Worm (Caenorhabditis elegans) whole organism, L3 larva: ENCODE measurements around the gene rpl-3.

Experiments used
- R02D3.7 ChIP-seq: fragments of 150-350 bp; optimal IDR thresholded peaks from 2 replicates; lab custom pipeline; 2014; ENCODE audit warnings: missing biosample characterization, missing genetic modification characterization
- ZK546.5 ChIP-seq: sonication (generic microtip); optimal IDR thresholded peaks from 2 replicates; lab custom pipeline; 2017; ENCODE audit warnings: missing biosample characterization, missing genetic modification characterization
- aly-2 ChIP-seq: fragments of 150-350 bp; optimal IDR thresholded peaks from 2 replicates; lab custom pipeline; 2014; ENCODE audit warnings: missing biosample characterization, missing genetic modification characterization
- ama-1 ChIP-seq: fragments of 150-350 bp; optimal IDR thresholded peaks from 2 replicates; lab custom pipeline; 2018
- ceh-16 ChIP-seq: sonication (generic microtip); optimal IDR thresholded peaks from 2 replicates; lab custom pipeline; 2017; ENCODE audit warnings: missing biosample characterization, missing genetic modification characterization
- ceh-28 ChIP-seq: fragments of 150-350 bp; optimal IDR thresholded peaks from 2 replicates; lab custom pipeline; 2014; ENCODE audit warnings: missing biosample characterization, missing genetic modification reagents, missing genetic modification characterization
- ceh-82 ChIP-seq: fragments of 150-350 bp; optimal IDR thresholded peaks from 2 replicates; lab custom pipeline; 2014; ENCODE audit warnings: missing biosample characterization, missing genetic modification characterization
- ceh-9 ChIP-seq: sonication (generic microtip); optimal IDR thresholded peaks from 2 replicates; lab custom pipeline; 2018; ENCODE audit warnings: missing biosample characterization, missing genetic modification characterization
- daf-12 ChIP-seq: fragments of 150-350 bp; optimal IDR thresholded peaks from 2 replicates; lab custom pipeline; 2014; ENCODE audit warnings: missing biosample characterization, missing genetic modification reagents, missing genetic modification characterization
- egl-27 ChIP-seq: sonication (generic microtip); optimal IDR thresholded peaks from 4 replicates; lab custom pipeline; 2017; ENCODE audit warnings: missing biosample characterization, missing genetic modification reagents, missing genetic modification characterization
- egl-5 ChIP-seq: fragments of 150-350 bp; optimal IDR thresholded peaks from 2 replicates; lab custom pipeline; 2017; ENCODE audit warnings: missing biosample characterization, missing genetic modification reagents, missing genetic modification characterization, inconsistent platforms
- elt-1 ChIP-seq: fragments of 150-350 bp; optimal IDR thresholded peaks from 2 replicates; lab custom pipeline; 2014; ENCODE audit warnings: missing biosample characterization, missing genetic modification characterization
- elt-2 ChIP-seq: sonication (generic microtip); optimal IDR thresholded peaks from 2 replicates; lab custom pipeline; 2016; ENCODE audit warnings: missing genetic modification reagents, mild to moderate bottlenecking, missing genetic modification characterization, missing compliant biosample characterization
- elt-3 ChIP-seq, 3 experiments: fragments of 150-350 bp in 1 of 3; sonication (generic microtip) in 2 of 3; optimal IDR thresholded peaks; 2 replicates in 2 of 3; 4 replicates in 1 of 3; lab custom pipeline; 2014 to 2017; ENCODE audit warnings: missing biosample characterization in 3 of 3, missing genetic modification characterization in 3 of 3
- eor-1 ChIP-seq, 2 experiments: fragments of 150-350 bp; optimal IDR thresholded peaks; 2 replicates each; lab custom pipeline; 2014 to 2018; ENCODE audit warnings: missing biosample characterization in 2 of 2, missing genetic modification characterization in 2 of 2
- fkh-10 ChIP-seq: sonication (generic microtip); optimal IDR thresholded peaks from 2 replicates; lab custom pipeline; 2017; ENCODE audit warnings: missing biosample characterization, missing genetic modification reagents, missing genetic modification characterization
- fkh-2 ChIP-seq: fragments of 150-350 bp; optimal IDR thresholded peaks from 2 replicates; lab custom pipeline; 2014; ENCODE audit warnings: missing biosample characterization, missing genetic modification reagents, missing genetic modification characterization
- fos-1 ChIP-seq: fragments of 150-350 bp; optimal IDR thresholded peaks from 2 replicates; lab custom pipeline; 2014; ENCODE audit warnings: missing biosample characterization, missing genetic modification characterization
- hmg-11 ChIP-seq: sonication (generic microtip); optimal IDR thresholded peaks from 2 replicates; lab custom pipeline; 2016; ENCODE audit warnings: missing genetic modification characterization, missing compliant biosample characterization
- jun-1 ChIP-seq: fragments of 150-350 bp; optimal IDR thresholded peaks from 2 replicates; lab custom pipeline; 2014; ENCODE audit warnings: missing biosample characterization, missing genetic modification reagents, missing genetic modification characterization
- lin-15B ChIP-seq: fragments of 150-350 bp; optimal IDR thresholded peaks from 2 replicates; lab custom pipeline; 2014; ENCODE audit warnings: missing biosample characterization, missing genetic modification characterization
- lin-39 ChIP-seq: fragments of 150-350 bp; optimal IDR thresholded peaks from 2 replicates; lab custom pipeline; 2018; ENCODE audit warnings: missing biosample characterization, missing genetic modification reagents, missing genetic modification characterization
- lsy-12 ChIP-seq: sonication (generic microtip); optimal IDR thresholded peaks from 2 replicates; lab custom pipeline; 2016; ENCODE audit warnings: mild to moderate bottlenecking, missing genetic modification characterization, missing compliant biosample characterization
- mdl-1 ChIP-seq: fragments of 150-350 bp; optimal IDR thresholded peaks from 2 replicates; lab custom pipeline; 2014; ENCODE audit warnings: missing biosample characterization, missing genetic modification characterization
- mml-1 ChIP-seq: fragments of 150-350 bp; sonication (generic microtip); optimal IDR thresholded peaks from 3 replicates; lab custom pipeline; 2014; ENCODE audit warnings: missing biosample characterization, missing genetic modification characterization
- nfya-1 ChIP-seq: sonication (generic microtip); optimal IDR thresholded peaks from 2 replicates; lab custom pipeline; 2017; ENCODE audit warnings: missing genetic modification characterization, mild to moderate bottlenecking, missing compliant biosample characterization, antibody characterized with exemption, moderate library complexity; ENCODE audit not compliant: insufficient read depth
- nhr-11 ChIP-seq: fragments of 150-350 bp; optimal IDR thresholded peaks from 2 replicates; lab custom pipeline; 2014; ENCODE audit warnings: missing biosample characterization, missing genetic modification characterization
- nhr-23 ChIP-seq: fragments of 150-350 bp; optimal IDR thresholded peaks from 2 replicates; lab custom pipeline; 2014; ENCODE audit warnings: missing biosample characterization, missing genetic modification reagents, missing genetic modification characterization
- nhr-237 ChIP-seq: fragments of 150-350 bp; optimal IDR thresholded peaks from 2 replicates; lab custom pipeline; 2014; ENCODE audit warnings: missing biosample characterization, missing genetic modification characterization
- nhr-25 ChIP-seq: sonication (generic microtip); optimal IDR thresholded peaks from 2 replicates; lab custom pipeline; 2017; ENCODE audit warnings: missing biosample characterization, missing genetic modification characterization
- nhr-28 ChIP-seq: fragments of 150-350 bp; optimal IDR thresholded peaks from 2 replicates; lab custom pipeline; 2014; ENCODE audit warnings: missing biosample characterization, missing genetic modification characterization
- nhr-43 ChIP-seq: sonication (generic microtip); optimal IDR thresholded peaks from 2 replicates; lab custom pipeline; 2016; ENCODE audit warnings: mild to moderate bottlenecking, missing genetic modification characterization, missing compliant biosample characterization; ENCODE audit not compliant: poor library complexity, severe bottlenecking
- nhr-67 ChIP-seq: fragments of 150-350 bp; optimal IDR thresholded peaks from 2 replicates; lab custom pipeline; 2014; ENCODE audit warnings: missing biosample characterization, missing genetic modification characterization
- nhr-76 ChIP-seq: fragments of 150-350 bp; sonication (generic microtip); optimal IDR thresholded peaks from 5 replicates; lab custom pipeline; 2014; ENCODE audit warnings: missing biosample characterization, missing genetic modification characterization
- nhr-77 ChIP-seq: fragments of 150-350 bp; optimal IDR thresholded peaks from 2 replicates; lab custom pipeline; 2014; ENCODE audit warnings: missing biosample characterization, missing genetic modification characterization
- pha-4 ChIP-seq: fragments of 150-350 bp; optimal IDR thresholded peaks from 2 replicates; lab custom pipeline; 2014; ENCODE audit warnings: missing biosample characterization, missing genetic modification reagents, missing genetic modification characterization
- pqm-1 ChIP-seq: fragments of 150-350 bp; optimal IDR thresholded peaks from 2 replicates; lab custom pipeline; 2017; ENCODE audit warnings: missing biosample characterization, missing genetic modification characterization, inconsistent platforms
- sea-2 ChIP-seq: fragments of 150-350 bp; sonication (generic microtip); optimal IDR thresholded peaks from 4 replicates; lab custom pipeline; 2014; ENCODE audit warnings: missing biosample characterization, missing genetic modification reagents, missing genetic modification characterization
- skn-1 ChIP-seq: fragments of 150-350 bp; optimal IDR thresholded peaks from 2 replicates; lab custom pipeline; 2014; ENCODE audit warnings: missing biosample characterization, missing genetic modification characterization
- snpc-4 ChIP-seq: fragments of 150-350 bp; optimal IDR thresholded peaks from 2 replicates; lab custom pipeline; 2014; ENCODE audit warnings: missing biosample characterization, missing genetic modification characterization
- tbx-2 ChIP-seq: sonication (generic microtip); optimal IDR thresholded peaks from 2 replicates; lab custom pipeline; 2016; ENCODE audit warnings: mild to moderate bottlenecking, missing genetic modification characterization, missing compliant biosample characterization
- unc-39 ChIP-seq: sonication (generic microtip); optimal IDR thresholded peaks from 4 replicates; lab custom pipeline; 2017; ENCODE audit warnings: missing biosample characterization, missing genetic modification characterization
- unc-62 ChIP-seq: fragments of 150-350 bp; sonication (generic microtip); optimal IDR thresholded peaks from 4 replicates; lab custom pipeline; 2014; ENCODE audit warnings: missing biosample characterization, missing genetic modification reagents, missing genetic modification characterization
- zag-1 ChIP-seq: fragments of 150-350 bp; optimal IDR thresholded peaks from 2 replicates; lab custom pipeline; 2014; ENCODE audit warnings: missing biosample characterization, missing genetic modification characterization
- ztf-11 ChIP-seq: fragments of 150-350 bp; optimal IDR thresholded peaks from 2 replicates; lab custom pipeline; 2014; ENCODE audit warnings: missing biosample characterization, missing genetic modification characterization
- ztf-4 ChIP-seq: fragments of 150-350 bp; optimal IDR thresholded peaks from 2 replicates; lab custom pipeline; 2014; ENCODE audit warnings: missing biosample characterization, missing genetic modification characterization

The rpl-3 gene

ce11 chrIII:3854868-3855267 is 12.8 kb upstream of the rpl-3 start:
- TF ChIP-seq nhr-23 (tag; lab: Kevin White, UChicago) (peak; percentile 1), nfya-1 (peak; percentile 5), lin-15B (tag; lab: Kevin White, UChicago) (peak; percentile 38), lsy-12 (tag; lab: Kevin White, UChicago) (peak; percentile 14), nhr-43 (tag; lab: Kevin White, UChicago) (peak; percentile 19)

- peak; percentile 12 for TF ChIP-seq lsy-12 (tag; lab: Kevin White, UChicago)
- peak; percentile 30 for TF ChIP-seq nhr-43 (tag; lab: Kevin White, UChicago)
- TF ChIP-seq nhr-23 (tag; lab: Kevin White, UChicago), result peak; percentile 27
- peak; percentile 25 for TF ChIP-seq lin-15B (tag; lab: Kevin White, UChicago)
- TF ChIP-seq nfya-1, result peak; percentile 20
- TF ChIP-seq pha-4 (tag; lab: Kevin White, UChicago), result peak; percentile 26
Observed at ce11 chrIII:3857007-3857406, 10.6 kb upstream of the rpl-3 start.

ce11 chrIII:3858003-3858402 is 9.7 kb upstream of the rpl-3 start:
- TF ChIP-seq elt-2 (tag; lab: Kevin White, UChicago), result peak; percentile 69
- TF ChIP-seq pha-4 (tag; lab: Kevin White, UChicago), result peak; percentile 54
- TF ChIP-seq pqm-1, result peak; percentile 84

- TF ChIP-seq lsy-12 (tag; lab: Kevin White, UChicago), result peak; percentile 73
- peak; percentile 57 for TF ChIP-seq jun-1
- no peak for TF ChIP-seq fos-1 (tag; lab: Kevin White, UChicago)
- no peak for TF ChIP-seq nhr-77 (tag; lab: Kevin White, UChicago)
- no peak for TF ChIP-seq nhr-237 (tag; lab: Kevin White, UChicago)
- no peak for TF ChIP-seq ztf-11 (tag; lab: Kevin White, UChicago)
- TF ChIP-seq daf-12 (tag; lab: Kevin White, UChicago), result no peak
- peak; percentile 79 for TF ChIP-seq nhr-25 (tag; lab: Kevin White, UChicago)
- peak; percentile 37 for TF ChIP-seq nhr-11
- TF ChIP-seq fkh-2 (tag; lab: Kevin White, UChicago), result no peak
- no peak for TF ChIP-seq mdl-1 (tag; lab: Kevin White, UChicago)
- TF ChIP-seq elt-1 (tag; lab: Kevin White, UChicago), result peak; percentile 32
- peak; percentile 97 for TF ChIP-seq ama-1 (lab: Kevin White, UChicago)
- no peak for TF ChIP-seq sea-2 (GFP tag; lab: Kevin White, UChicago)
- peak; percentile 32 for TF ChIP-seq ceh-82
- TF ChIP-seq tbx-2 (tag; lab: Kevin White, UChicago), result peak; percentile 51
- peak; percentile 9 for TF ChIP-seq ZK546.5 (tag; lab: Kevin White, UChicago)
- peak; percentile 86 for TF ChIP-seq pha-4 (tag; lab: Kevin White, UChicago)
- no peak for TF ChIP-seq egl-27 (tag; lab: Kevin White, UChicago)
- no peak for TF ChIP-seq eor-1 (tag; optimal IDR thresholded peaks at IDR 0.05; lab: Kevin White, UChicago)
- TF ChIP-seq aly-2, result no peak
- TF ChIP-seq nhr-67 (tag; lab: Kevin White, UChicago), result no peak
- TF ChIP-seq ztf-4 (tag; lab: Kevin White, UChicago), result peak; percentile 10
- peak; percentile 56 for TF ChIP-seq nhr-43 (tag; lab: Kevin White, UChicago)
- no peak for TF ChIP-seq unc-39 (tag; lab: Kevin White, UChicago)
- no peak for TF ChIP-seq zag-1 (tag; lab: Kevin White, UChicago)
- TF ChIP-seq nhr-76, result no peak
- peak; percentile 96 for TF ChIP-seq fkh-10 (GFP tag; lab: Kevin White, UChicago)
- peak; percentile 97 for TF ChIP-seq lin-39 (tag; lab: Kevin White, UChicago)
- TF ChIP-seq lin-15B (tag; lab: Kevin White, UChicago), result peak; percentile 96
- TF ChIP-seq ceh-16 (tag; lab: Kevin White, UChicago), result no peak
- TF ChIP-seq mml-1 (tag; lab: Kevin White, UChicago), result no peak
- TF ChIP-seq elt-3 (tag; optimal IDR thresholded peaks at IDR 0.05; lab: Kevin White, UChicago), result no peak
- TF ChIP-seq ceh-9 (tag; lab: Kevin White, UChicago), result no peak
- peak; percentile 98 for TF ChIP-seq hmg-11 (tag; lab: Kevin White, UChicago)
- peak; percentile 49 for TF ChIP-seq skn-1 (tag; lab: Kevin White, UChicago)
- TF ChIP-seq nfya-1, result peak; percentile 94
- peak; percentile 57 for TF ChIP-seq pqm-1
- no peak for TF ChIP-seq nhr-28 (tag; lab: Kevin White, UChicago)
- TF ChIP-seq nhr-23 (tag; lab: Kevin White, UChicago), result peak; percentile 91
- TF ChIP-seq unc-62 (GFP tag; lab: Kevin White, UChicago), result peak; percentile 18
- TF ChIP-seq R02D3.7, result peak; percentile 68
- peak; percentile 24 for TF ChIP-seq egl-5
- TF ChIP-seq snpc-4 (tag; lab: Kevin White, UChicago), result peak; percentile 76
- TF ChIP-seq ceh-28 (tag; lab: Kevin White, UChicago), result peak; percentile 54
Observed at ce11 chrIII:3862918-3863385, 4.7 kb upstream of the rpl-3 start, which contains the start of gene brc-1. Gene brc-1, minus strand, starts transcription at chrIII:3862968.
